Worm (Caenorhabditis elegans): Measurements from ENCODE around the gene npr-15.

The npr-15 gene

DNA sequence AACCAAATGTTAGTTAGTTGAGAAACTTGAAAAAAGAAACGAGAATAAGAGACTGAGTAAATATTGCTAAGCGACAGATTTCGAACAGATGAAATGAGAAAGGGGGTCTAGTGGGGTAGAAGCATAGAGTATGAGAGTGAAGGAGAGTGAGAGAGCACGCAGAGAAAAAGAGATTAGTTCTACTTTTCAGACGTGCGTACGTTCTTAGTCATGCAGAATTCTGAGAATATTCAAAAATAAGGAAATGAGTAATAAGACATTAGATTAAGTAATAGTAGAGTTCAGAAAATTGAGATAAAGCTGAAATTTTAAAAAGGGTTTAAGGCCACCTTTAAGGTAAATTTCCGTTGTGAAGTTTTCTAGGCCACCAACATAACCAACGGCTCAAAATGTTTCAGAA is 23.5 kb downstream of the npr-15 start:
- TF ChIP-seq ztf-4 (tag; optimal IDR thresholded peaks at IDR 0.05), result peak; percentile 45
- peak; percentile 39 for TF ChIP-seq nhr-21 (tag; optimal IDR thresholded peaks at IDR 0.05)
- no peak for TF ChIP-seq R02D3.7 (tag; optimal IDR thresholded peaks at IDR 0.05)
- TF ChIP-seq nhr-6 (tag; optimal IDR thresholded peaks at IDR 0.05), result no peak
- TF ChIP-seq nhr-11 (tag; optimal IDR thresholded peaks at IDR 0.05), result no peak
- TF ChIP-seq C34F6.9 (tag; optimal IDR thresholded peaks at IDR 0.05), result peak; percentile 29
- no peak for TF ChIP-seq sma-3 (GFP tag; optimal IDR thresholded peaks at IDR 0.05)
- TF ChIP-seq mdl-1 (tag; optimal IDR thresholded peaks at IDR 0.05), result no peak
- no peak for TF ChIP-seq nhr-10 (tag; optimal IDR thresholded peaks at IDR 0.05)
- TF ChIP-seq nhr-237 (tag; optimal IDR thresholded peaks at IDR 0.05), result no peak
- TF ChIP-seq lsy-2 (tag; optimal IDR thresholded peaks at IDR 0.05), result peak in 1 of 2 experiments; percentile 41
- peak; percentile 13 for TF ChIP-seq unc-55 (GFP tag; optimal IDR thresholded peaks at IDR 0.05)
- no peak for TF ChIP-seq gmeb-1 (tag; optimal IDR thresholded peaks at IDR 0.05)
- TF ChIP-seq mab-5 (tag; optimal IDR thresholded peaks at IDR 0.05), result no peak
- TF ChIP-seq lin-39 (tag; optimal IDR thresholded peaks at IDR 0.05), result no peak
- TF ChIP-seq nhr-23 (tag; optimal IDR thresholded peaks at IDR 0.05), result no peak
- TF ChIP-seq skn-1 (tag; optimal IDR thresholded peaks at IDR 0.05), result no peak
- peak; percentile 29 for TF ChIP-seq crh-2 (tag; optimal IDR thresholded peaks at IDR 0.05)
- TF ChIP-seq elt-3 (tag; optimal IDR thresholded peaks at IDR 0.05), result no peak
- no peak for TF ChIP-seq unc-62 (GFP tag; optimal IDR thresholded peaks at IDR 0.05)
- no peak for TF ChIP-seq snpc-4 (tag; optimal IDR thresholded peaks at IDR 0.05)
- no peak for TF ChIP-seq ceh-16 (tag; optimal IDR thresholded peaks at IDR 0.05)
- no peak for TF ChIP-seq lin-13 (GFP tag; optimal IDR thresholded peaks at IDR 0.05)
- TF ChIP-seq lin-11 (tag; optimal IDR thresholded peaks at IDR 0.05), result no peak

DNA sequence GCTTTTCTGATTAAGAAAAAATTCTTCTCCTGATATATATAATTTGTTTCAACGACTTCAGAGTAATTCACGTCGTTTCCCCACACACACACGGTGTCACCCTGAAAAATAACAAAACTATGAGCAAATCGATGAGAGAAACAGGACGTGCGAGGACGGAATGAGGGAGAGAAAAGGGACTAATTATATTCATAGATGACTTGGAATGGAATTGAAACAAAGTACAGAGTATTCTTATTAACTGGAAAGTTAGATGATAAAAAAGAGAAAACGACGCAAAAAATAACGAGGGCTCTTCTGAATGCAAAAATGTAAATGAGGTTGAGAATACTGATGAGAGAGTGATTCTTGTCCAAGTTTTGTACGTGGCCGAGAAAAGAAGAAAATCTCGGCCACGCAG is 24.1 kb downstream of the npr-15 start, which contains the start of gene C46F11.6:
Gene C46F11.6 (minus strand): TSS at position 101 of the 400 bp plus-strand sequence.
- no peak for TF ChIP-seq F13H6.1 (tag; optimal IDR thresholded peaks at IDR 0.05)
- no peak for TF ChIP-seq nhr-12 (tag; optimal IDR thresholded peaks at IDR 0.05)
- TF ChIP-seq aly-2 (tag; optimal IDR thresholded peaks at IDR 0.05), result no peak
- no peak for TF ChIP-seq ZK546.5 (tag; optimal IDR thresholded peaks at IDR 0.05)
- TF ChIP-seq lin-13 (GFP tag; optimal IDR thresholded peaks at IDR 0.05), result no peak
- TF ChIP-seq crh-2 (tag; optimal IDR thresholded peaks at IDR 0.05), result no peak
- no peak for TF ChIP-seq Y55F3AM.14 (GFP tag; optimal IDR thresholded peaks at IDR 0.05)
- no peak for TF ChIP-seq nhr-21 (tag; optimal IDR thresholded peaks at IDR 0.05)
- no peak for TF ChIP-seq lin-39 (tag; optimal IDR thresholded peaks at IDR 0.05)
- no peak for TF ChIP-seq nhr-129 (tag; optimal IDR thresholded peaks at IDR 0.05)
- no peak for TF ChIP-seq ztf-11 (tag; optimal IDR thresholded peaks at IDR 0.05)
- no peak for TF ChIP-seq sma-3 (GFP tag; optimal IDR thresholded peaks at IDR 0.05)
- no peak for TF ChIP-seq lin-11 (tag; optimal IDR thresholded peaks at IDR 0.05)
- TF ChIP-seq unc-62 (GFP tag; optimal IDR thresholded peaks at IDR 0.05), result no peak
- TF ChIP-seq ztf-1 (GFP tag; conservative IDR thresholded peaks at IDR 0.05), result no peak
- TF ChIP-seq alr-1 (tag; optimal IDR thresholded peaks at IDR 0.05), result no peak
- no peak for TF ChIP-seq zag-1 (tag; optimal IDR thresholded peaks at IDR 0.05)
- no peak for TF ChIP-seq dmd-4 (tag; optimal IDR thresholded peaks at IDR 0.05)
- no peak for TF ChIP-seq R02D3.7 (tag; optimal IDR thresholded peaks at IDR 0.05)
- no peak for TF ChIP-seq lsy-2 (tag; optimal IDR thresholded peaks at IDR 0.05)

DNA sequence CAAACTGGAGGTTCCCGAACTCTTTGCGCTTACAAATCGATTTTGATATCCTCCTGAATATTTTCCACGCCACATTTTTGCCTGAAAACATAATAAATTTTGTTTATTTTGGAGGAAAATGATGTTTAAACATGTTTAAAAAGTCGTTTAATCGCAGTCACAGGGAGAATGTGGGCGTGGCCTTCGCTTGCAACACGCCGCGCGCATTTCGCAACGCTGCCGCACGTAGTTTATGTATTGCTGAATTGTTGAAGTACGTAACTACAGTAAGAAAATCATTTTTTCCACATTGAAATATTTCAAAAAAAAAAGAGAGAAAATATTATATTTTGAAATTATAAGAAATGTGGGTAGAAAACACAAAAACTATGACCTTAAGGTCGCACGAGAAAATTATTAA is 30.2 kb downstream of the npr-15 start, which contains the start of gene C46F11.4:
Gene C46F11.4 (minus strand): TSS at position 81 of the 400 bp plus-strand sequence.
- TF ChIP-seq lsy-2 (tag; optimal IDR thresholded peaks at IDR 0.05) (peak in 1 of 2 experiments; percentile 64), fos-1 (tag; optimal IDR thresholded peaks at IDR 0.05) (no peak), nhr-6 (tag; optimal IDR thresholded peaks at IDR 0.05) (no peak), ama-1 (optimal IDR thresholded peaks at IDR 0.05) (no peak), nhr-23 (tag; optimal IDR thresholded peaks at IDR 0.05) (no peak), zag-1 (tag; optimal IDR thresholded peaks at IDR 0.05) (no peak), snpc-4 (tag; optimal IDR thresholded peaks at IDR 0.05) (no peak), sma-9 (GFP tag; optimal IDR thresholded peaks at IDR 0.05) (no peak), sma-9 (tag; optimal IDR thresholded peaks at IDR 0.05) (no peak), unc-55 (GFP tag; optimal IDR thresholded peaks at IDR 0.05) (peak; percentile 47), nhr-237 (tag; optimal IDR thresholded peaks at IDR 0.05) (no peak), peb-1 (tag; optimal IDR thresholded peaks at IDR 0.05) (no peak), nhr-11 (tag; optimal IDR thresholded peaks at IDR 0.05) (no peak), F13H6.1 (tag; optimal IDR thresholded peaks at IDR 0.05) (peak; percentile 53), lin-11 (tag; optimal IDR thresholded peaks at IDR 0.05) (peak; percentile 36), nhr-129 (tag; optimal IDR thresholded peaks at IDR 0.05) (peak; percentile 40), egl-27 (tag; optimal IDR thresholded peaks at IDR 0.05) (no peak), alr-1 (tag; optimal IDR thresholded peaks at IDR 0.05) (no peak), nhr-12 (tag; optimal IDR thresholded peaks at IDR 0.05) (no peak), elt-1 (tag; optimal IDR thresholded peaks at IDR 0.05) (no peak), blmp-1 (tag; optimal IDR thresholded peaks at IDR 0.05; ENCODE audit: insufficient read depth) (no peak), aly-2 (tag; optimal IDR thresholded peaks at IDR 0.05) (no peak), nhr-25 (tag; optimal IDR thresholded peaks at IDR 0.05) (peak; percentile 20), lin-39 (tag; optimal IDR thresholded peaks at IDR 0.05) (no peak), ceh-82 (tag; optimal IDR thresholded peaks at IDR 0.05) (no peak), mbf-1 (tag; optimal IDR thresholded peaks at IDR 0.05) (no peak), nhr-21 (tag; optimal IDR thresholded peaks at IDR 0.05) (no peak), nhr-77 (tag; optimal IDR thresholded peaks at IDR 0.05) (no peak), ztf-4 (tag; optimal IDR thresholded peaks at IDR 0.05) (no peak), unc-39 (tag; optimal IDR thresholded peaks at IDR 0.05) (no peak), lin-13 (GFP tag; optimal IDR thresholded peaks at IDR 0.05) (peak; percentile 52), Y55F3AM.14 (GFP tag; optimal IDR thresholded peaks at IDR 0.05) (no peak), elt-3 (tag; optimal IDR thresholded peaks at IDR 0.05) (no peak), R02D3.7 (tag; optimal IDR thresholded peaks at IDR 0.05) (no peak), unc-62 (GFP tag; optimal IDR thresholded peaks at IDR 0.05) (no peak), crh-2 (tag; optimal IDR thresholded peaks at IDR 0.05) (no peak)

Data from whole organism, L2 larva.